Worm (Caenorhabditis elegans) whole organism, L1 larva: ENCODE results near the gene sru-12.

Experiments used
- C16A3.4 ChIP-seq: fragments of 150-350 bp; optimal IDR thresholded peaks from 2 replicates; lab custom pipeline; 2014; ENCODE audit warnings: missing biosample characterization, missing genetic modification characterization
- dpl-1 ChIP-seq, 3 experiments: fragments of 150-350 bp in 2 of 3; sonication (generic microtip) in 1 of 3; optimal IDR thresholded peaks; 2 replicates each; lab custom pipeline; 2014 to 2017; ENCODE audit warnings: missing biosample characterization in 3 of 3, missing genetic modification characterization in 3 of 3, missing genetic modification reagents in 3 of 3
- dsc-1 ChIP-seq: sonication (generic microtip); optimal IDR thresholded peaks from 2 replicates; lab custom pipeline; 2016; ENCODE audit warnings: mild to moderate bottlenecking, missing genetic modification characterization, missing compliant biosample characterization
- efl-1 ChIP-seq, 4 experiments: fragments of 150-350 bp; optimal IDR thresholded peaks in 3 of 4; peaks in 1 of 4; 1 replicate in 1 of 4; 2 replicates in 3 of 4; lab custom pipeline; 2014; ENCODE audit warnings: missing biosample characterization in 2 of 4, missing genetic modification characterization in 2 of 4, missing genetic modification reagents in 2 of 4
- elt-3 ChIP-seq, 6 experiments: fragments of 150-350 bp in 1 of 6; sonication (generic microtip); optimal IDR thresholded peaks; 2 replicates each; lab custom pipeline; 2017 to 2018; ENCODE audit warnings: missing biosample characterization in 6 of 6, missing genetic modification characterization in 6 of 6, inconsistent platforms in 1 of 6
- irx-1 ChIP-seq: sonication (generic microtip); optimal IDR thresholded peaks from 2 replicates; lab custom pipeline; 2016; ENCODE audit warnings: missing genetic modification characterization, missing compliant biosample characterization
- lir-3 ChIP-seq: sonication (generic microtip); optimal IDR thresholded peaks from 2 replicates; lab custom pipeline; 2016; ENCODE audit warnings: mild to moderate bottlenecking, missing genetic modification characterization, moderate library complexity, missing compliant biosample characterization; ENCODE audit not compliant: poor library complexity
- mep-1 ChIP-seq: fragments of 150-350 bp; optimal IDR thresholded peaks from 2 replicates; lab custom pipeline; 2014; ENCODE audit warnings: missing biosample characterization, missing genetic modification characterization
- nhr-11 ChIP-seq: fragments of 150-350 bp; optimal IDR thresholded peaks from 2 replicates; lab custom pipeline; 2014; ENCODE audit warnings: missing biosample characterization, missing genetic modification characterization
- tbx-2 ChIP-seq: sonication (generic microtip); optimal IDR thresholded peaks from 2 replicates; lab custom pipeline; 2016; ENCODE audit warnings: missing genetic modification characterization, missing compliant biosample characterization
- unc-130 ChIP-seq: fragments of 150-350 bp; optimal IDR thresholded peaks from 2 replicates; lab custom pipeline; 2017; ENCODE audit warnings: missing biosample characterization, missing genetic modification characterization, inconsistent platforms
- unc-30 ChIP-seq: sonication (generic microtip); optimal IDR thresholded peaks from 2 replicates; lab custom pipeline; 2017; ENCODE audit warnings: missing biosample characterization, missing genetic modification characterization
- unc-62 ChIP-seq: fragments of 150-350 bp; optimal IDR thresholded peaks from 2 replicates; lab custom pipeline; 2014; ENCODE audit warnings: missing biosample characterization, missing genetic modification reagents, missing genetic modification characterization
- unc-86 ChIP-seq: sonication (generic microtip); optimal IDR thresholded peaks from 2 replicates; lab custom pipeline; 2016; ENCODE audit warnings: missing genetic modification characterization, missing compliant biosample characterization
- zag-1 ChIP-seq: fragments of 150-350 bp; optimal IDR thresholded peaks from 2 replicates; lab custom pipeline; 2014; ENCODE audit warnings: missing biosample characterization, missing genetic modification characterization

Gene sru-12

ce11 chrIV:13626469-13626868 lies 43.5 kb downstream of the sru-12 start, which contains the start of gene sru-21:
Gene sru-21, plus strand, starts transcription at chrIV:13626769.
- TF ChIP-seq unc-86 (no peak), lir-3 (tag; lab: Kevin White, UChicago) (no peak), unc-62 (no peak), nhr-11 (tag; lab: Kevin White, UChicago) (no peak), mep-1 (tag; lab: Kevin White, UChicago) (no peak), C16A3.4 (tag; lab: Kevin White, UChicago) (no peak)

- TF ChIP-seq tbx-2 (tag; lab: Kevin White, UChicago) (no peak), dpl-1 (GFP tag; optimal IDR thresholded peaks at IDR 0.05; lab: Kevin White, UChicago) (no peak), unc-130 (tag; lab: Kevin White, UChicago) (no peak), dsc-1 (tag; lab: Kevin White, UChicago) (no peak)
Observed at ce11 chrIV:13632613-13633012, 49.6 kb downstream of the sru-12 start.

- TF ChIP-seq unc-30 (tag; lab: Kevin White, UChicago): no peak
- no peak for TF ChIP-seq mep-1 (tag; lab: Kevin White, UChicago)
- TF ChIP-seq elt-3 (tag; optimal IDR thresholded peaks at IDR 0.05; lab: Kevin White, UChicago): no peak
- no peak for TF ChIP-seq efl-1 (optimal IDR thresholded peaks at IDR 0.05; lab: Kevin White, UChicago)
- no peak for TF ChIP-seq efl-1 (GFP tag; optimal IDR thresholded peaks at IDR 0.05 in 1 of 2; lab: Kevin White, UChicago)
- TF ChIP-seq unc-62: no peak
- TF ChIP-seq zag-1 (tag; lab: Kevin White, UChicago): no peak
- TF ChIP-seq irx-1 (tag; lab: Kevin White, UChicago): no peak
Observed at ce11 chrIV:13633165-13633564, 50.2 kb downstream of the sru-12 start, which contains the start of gene fbxa-98. Gene fbxa-98, plus strand, starts transcription at chrIV:13633407.
